Worm (Caenorhabditis elegans): Measurements from ENCODE around the gene fbxa-74.

DNA sequence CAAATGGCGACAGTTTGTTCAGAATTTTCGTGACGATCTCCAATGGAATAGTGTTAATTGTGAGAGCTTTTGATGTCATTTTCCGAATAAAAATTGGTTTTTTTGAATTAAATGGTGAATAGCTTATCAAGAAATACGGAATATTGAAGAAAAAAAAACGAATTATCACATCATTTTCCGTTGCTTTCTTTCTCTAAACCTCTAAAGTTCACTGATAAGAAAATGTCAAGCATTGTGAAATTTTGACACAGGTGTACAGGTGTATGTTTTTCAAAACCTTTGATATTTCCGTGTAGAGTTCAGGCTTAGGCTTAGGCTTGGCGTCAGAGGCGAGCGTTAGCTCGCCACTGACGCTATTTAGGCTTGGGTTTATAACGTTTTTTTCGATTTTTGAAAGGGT lies at the start of gene fbxa-74:
- TF ChIP-seq ets-4 (tag; optimal IDR thresholded peaks at IDR 0.05): no peak
- TF ChIP-seq odd-2 (tag; optimal IDR thresholded peaks at IDR 0.05): no peak
- TF ChIP-seq pqm-1 (tag; optimal IDR thresholded peaks at IDR 0.05): no peak

All from whole organism, late embryonic.